Worm (Caenorhabditis elegans) whole organism, early embryonic: ENCODE results near the gene F02C12.2.

Experiments used
- F13C5.2 ChIP-seq: sonication (generic microtip); optimal IDR thresholded peaks from 2 replicates; lab custom pipeline; 2017; ENCODE audit warnings: mild to moderate bottlenecking, missing genetic modification characterization, inconsistent platforms, missing compliant biosample characterization
- ama-1 ChIP-seq: fragments of 150-350 bp; optimal IDR thresholded peaks from 2 replicates; lab custom pipeline; 2014
- ceh-13 ChIP-seq: fragments of 200-800 bp; sonication (Bioruptor generic); optimal IDR thresholded peaks from 2 replicates; lab custom pipeline; 2018; ENCODE audit warnings: mild to moderate bottlenecking, missing genetic modification characterization, missing compliant biosample characterization
- hmbx-1 ChIP-seq: sonication (generic microtip); optimal IDR thresholded peaks from 2 replicates; lab custom pipeline; 2016; ENCODE audit warnings: mild to moderate bottlenecking, missing genetic modification characterization, missing compliant biosample characterization
- hmg-4 ChIP-seq: fragments of 200-800 bp; sonication (Bioruptor generic); optimal IDR thresholded peaks from 2 replicates; lab custom pipeline; 2018; ENCODE audit warnings: mild to moderate bottlenecking, missing genetic modification characterization, missing compliant biosample characterization
- pes-1 ChIP-seq: fragments of 200-800 bp; sonication (Bioruptor generic); IDR thresholded peaks from 2 replicates; pipeline ENCODE4 v1.3.6; 2022; ENCODE audit warnings: missing genetic modification reagents, missing genetic modification characterization, missing compliant biosample characterization
- tbx-37 ChIP-seq: fragments of 200-800 bp; sonication (Bioruptor generic); conservative IDR thresholded peaks from 2 replicates; pipeline ENCODE4 v1.3.6; 2022; ENCODE audit warnings: missing genetic modification reagents, missing genetic modification characterization, missing compliant biosample characterization

ce11 chrX:13362486-13362885, 36.6 kb downstream of the F02C12.2 start, which contains the start of gene C49F8.15:
- TF ChIP-seq tbx-37 (GFP tag; lab: Robert Waterston, UW) (no peak), ama-1 (lab: Kevin White, UChicago) (no peak), hmg-4 (GFP tag; lab: Kevin White, UChicago) (no peak), F13C5.2 (tag; lab: Kevin White, UChicago) (no peak), pes-1 (GFP tag; lab: Robert Waterston, UW) (no peak), ceh-13 (GFP tag; lab: Kevin White, UChicago) (no peak), hmbx-1 (tag; lab: Kevin White, UChicago) (no peak)
